Worm (Caenorhabditis elegans): ENCODE data around the gene F26G1.15.

The F26G1.15 gene

ce11 chrII:4800524-4800923, 10.4 kb downstream of the F26G1.15 start:
- no peak for TF ChIP-seq lsy-27 (tag; optimal IDR thresholded peaks at IDR 0.05; ENCODE audit: borderline replicate concordance, insufficient read depth)
- no peak for TF ChIP-seq egl-18 (GFP tag; IDR thresholded peaks at IDR 0.05)
- no peak for TF ChIP-seq F33H1.4 (GFP tag; IDR thresholded peaks at IDR 0.05)
- TF ChIP-seq unc-62 (GFP tag; optimal IDR thresholded peaks at IDR 0.05): no peak
- no peak for TF ChIP-seq snpc-3.4 (tag; optimal IDR thresholded peaks at IDR 0.05)
- no peak for TF ChIP-seq F37B4.10 (GFP tag; IDR thresholded peaks at IDR 0.05)
- TF ChIP-seq atf-7 (tag; optimal IDR thresholded peaks at IDR 0.05): no peak
- no peak for TF ChIP-seq gei-17 (GFP tag; optimal IDR thresholded peaks at IDR 0.05)
- TF ChIP-seq tbp1 (GFP tag; optimal IDR thresholded peaks at IDR 0.05): no peak
- TF ChIP-seq F57A8.1 (GFP tag; optimal IDR thresholded peaks at IDR 0.05): no peak
- no peak for TF ChIP-seq Y56A3A.18 (GFP tag; IDR thresholded peaks at IDR 0.05)
- TF ChIP-seq ccch-3 (GFP tag; optimal IDR thresholded peaks at IDR 0.05): no peak
- TF ChIP-seq F39B2.1 (GFP tag; IDR thresholded peaks at IDR 0.05): no peak

ce11 chrII:4802917-4803316, 12.8 kb downstream of the F26G1.15 start:
- TF ChIP-seq F23B12.7 (tag; optimal IDR thresholded peaks at IDR 0.05; ENCODE audit: insufficient read depth) (no peak), nhr-80 (tag; optimal IDR thresholded peaks at IDR 0.05) (peak; percentile 63)

- no peak for TF ChIP-seq cebp-1 (GFP tag; IDR thresholded peaks at IDR 0.05)
- TF ChIP-seq cebp-1 (tag; optimal IDR thresholded peaks at IDR 0.05): no peak
- no peak for TF ChIP-seq lag-1 (GFP tag; IDR thresholded peaks at IDR 0.05)
- no peak for TF ChIP-seq hlh-26 (GFP tag; conservative IDR thresholded peaks at IDR 0.05)
- no peak for TF ChIP-seq attf-5 (GFP tag; optimal IDR thresholded peaks at IDR 0.05)
- TF ChIP-seq B0336.3 (GFP tag; IDR thresholded peaks at IDR 0.05): no peak
- TF ChIP-seq F10E7.11 (tag; optimal IDR thresholded peaks at IDR 0.05): no peak
These were observed 15.7 kb downstream of the F26G1.15 start for ce11 chrII:4805799-4806198.

- TF ChIP-seq snpc-3.4 (tag; optimal IDR thresholded peaks at IDR 0.05) (no peak), hsf-1 (GFP tag; IDR thresholded peaks at IDR 0.05) (no peak), lag-1 (GFP tag; IDR thresholded peaks at IDR 0.05) (no peak), dox-1 (GFP tag; IDR thresholded peaks at IDR 0.05) (no peak)
These were observed 16.2 kb downstream of the F26G1.15 start for ce11 chrII:4806261-4806660.

ce11 chrII:4806726-4807125, 16.6 kb downstream of the F26G1.15 start:
- TF ChIP-seq T26A5.8 (tag; optimal IDR thresholded peaks at IDR 0.05) (no peak), cebp-1 (GFP tag; IDR thresholded peaks at IDR 0.05) (no peak), cebp-1 (tag; optimal IDR thresholded peaks at IDR 0.05) (no peak), lin-35 (GFP tag; optimal IDR thresholded peaks at IDR 0.05) (no peak)

- TF ChIP-seq K11D2.4 (GFP tag; IDR thresholded peaks at IDR 0.05) (no peak), Y56A3A.18 (GFP tag; IDR thresholded peaks at IDR 0.05) (no peak), F23B12.7 (tag; optimal IDR thresholded peaks at IDR 0.05; ENCODE audit: insufficient read depth) (no peak), snpc-3.4 (tag; optimal IDR thresholded peaks at IDR 0.05) (no peak)
These were observed 21.9 kb downstream of the F26G1.15 start, which contains the start of gene rig-6 for ce11 chrII:4811986-4812385. TSS of gene rig-6 (minus strand) at chrII:4812086.

ce11 chrII:4815356-4815755, 25.3 kb downstream of the F26G1.15 start:
- TF ChIP-seq cebp-2 (GFP tag; IDR thresholded peaks at IDR 0.05) (no peak), nhr-90 (tag; optimal IDR thresholded peaks at IDR 0.05) (no peak), gei-17 (GFP tag; optimal IDR thresholded peaks at IDR 0.05) (no peak), F22D6.2 (tag; optimal IDR thresholded peaks at IDR 0.05) (no peak), let-526 (GFP tag; IDR thresholded peaks at IDR 0.05) (no peak)
